Worm (Caenorhabditis elegans) whole organism, L2 larva: ENCODE results near the gene pigq-1.

Source experiments
- aly-2 ChIP-seq: fragments of 150-350 bp; optimal IDR thresholded peaks from 2 replicates; lab custom pipeline; 2014; ENCODE audit warnings: missing biosample characterization, missing genetic modification characterization
- ama-1 ChIP-seq: fragments of 150-350 bp; optimal IDR thresholded peaks from 2 replicates; lab custom pipeline; 2018; ENCODE audit warnings: inconsistent platforms
- ceh-82 ChIP-seq: fragments of 150-350 bp; optimal IDR thresholded peaks from 2 replicates; lab custom pipeline; 2014; ENCODE audit warnings: missing biosample characterization, missing genetic modification characterization
- nhr-12 ChIP-seq: fragments of 150-350 bp; optimal IDR thresholded peaks from 2 replicates; lab custom pipeline; 2014; ENCODE audit warnings: missing biosample characterization, missing genetic modification characterization
- nhr-237 ChIP-seq: fragments of 150-350 bp; optimal IDR thresholded peaks from 2 replicates; lab custom pipeline; 2014; ENCODE audit warnings: missing biosample characterization, missing genetic modification characterization
- unc-55 ChIP-seq: fragments of 150-350 bp; sonication (generic microtip); optimal IDR thresholded peaks from 3 replicates; lab custom pipeline; 2014; ENCODE audit warnings: missing biosample characterization, missing genetic modification reagents, missing genetic modification characterization
- unc-62 ChIP-seq: fragments of 150-350 bp; optimal IDR thresholded peaks from 2 replicates; lab custom pipeline; 2014; ENCODE audit warnings: missing biosample characterization, missing genetic modification reagents, missing genetic modification characterization

DNA sequence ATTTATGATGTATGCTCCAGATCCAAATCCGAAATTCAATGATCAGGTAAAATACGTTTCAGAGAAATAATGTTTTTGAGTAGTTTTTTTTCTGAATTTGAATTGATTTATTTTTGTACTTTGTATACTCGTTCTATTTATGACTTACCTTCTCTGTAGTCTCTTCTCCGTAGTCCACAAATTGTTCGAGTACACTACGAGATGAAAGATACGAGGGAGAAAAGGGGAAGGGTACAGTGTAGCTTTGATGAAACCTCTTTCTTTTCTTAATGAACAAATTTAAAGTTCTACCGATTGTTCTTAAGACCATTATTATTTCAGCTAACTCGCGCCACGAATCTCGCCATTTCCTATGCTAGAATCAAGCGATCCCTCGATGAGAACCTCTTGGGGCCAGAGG, 33.0 kb upstream of the pigq-1 start:
- TF ChIP-seq nhr-237 (tag; lab: Kevin White, UChicago) (no peak), unc-62 (GFP tag; lab: Kevin White, UChicago) (no peak), nhr-12 (tag; lab: Kevin White, UChicago) (no peak), ama-1 (lab: Kevin White, UChicago) (no peak), ceh-82 (no peak), unc-55 (GFP tag; lab: Kevin White, UChicago) (no peak), aly-2 (tag; lab: Kevin White, UChicago) (no peak)
